Worm (Caenorhabditis elegans) whole organism, young adult: ENCODE data around the gene snet-1.

ENCODE experiments used
- dpff-1 ChIP-seq: sonication (generic microtip); optimal IDR thresholded peaks from 2 replicates; lab custom pipeline; 2017; ENCODE audit warnings: mild to moderate bottlenecking, missing genetic modification characterization, missing compliant biosample characterization

snet-1 gene

DNA sequence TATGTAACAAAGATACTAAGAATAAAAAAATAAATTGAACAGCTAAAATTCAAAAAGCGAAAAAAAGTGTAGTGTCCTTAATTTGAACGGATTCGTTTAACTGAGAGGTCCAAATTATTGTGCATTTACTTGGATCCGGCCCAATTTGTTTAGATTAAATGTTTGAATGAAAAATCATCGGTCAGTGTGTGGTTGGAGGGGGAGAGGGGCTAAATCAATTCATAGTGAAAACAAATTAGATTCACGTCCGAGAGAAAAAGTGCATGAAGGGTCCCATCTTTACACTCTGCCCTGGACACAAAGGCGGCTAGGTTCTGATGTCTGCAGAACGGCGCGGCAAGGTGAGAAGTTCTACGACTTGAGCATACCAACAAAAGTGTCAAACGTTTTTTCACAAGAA lies 49.9 kb downstream of the snet-1 start (continued):
- no peak for TF ChIP-seq dpff-1 (tag; lab: Kevin White, UChicago)
